Worm (Caenorhabditis elegans) whole organism, L1 larva: Measurements from ENCODE around the gene str-39.

ENCODE experiments used
- C34B4.2 ChIP-seq: sonication (generic microtip); optimal IDR thresholded peaks from 2 replicates; lab custom pipeline; 2017; ENCODE audit warnings: mild to moderate bottlenecking, missing genetic modification characterization, missing compliant biosample characterization
- dsc-1 ChIP-seq: sonication (generic microtip); optimal IDR thresholded peaks from 2 replicates; lab custom pipeline; 2016; ENCODE audit warnings: mild to moderate bottlenecking, missing genetic modification characterization, missing compliant biosample characterization
- fkh-10 ChIP-seq: sonication (generic microtip); optimal IDR thresholded peaks from 2 replicates; lab custom pipeline; 2017; ENCODE audit warnings: missing biosample characterization, missing genetic modification reagents, missing genetic modification characterization
- xbp-1 ChIP-seq: sonication (generic microtip); optimal IDR thresholded peaks from 2 replicates; lab custom pipeline; 2016; ENCODE audit warnings: missing genetic modification characterization, missing compliant biosample characterization

ce11 chrV:2876188-2876831 lies 3.4 kb downstream of the str-39 start:
- no peak for TF ChIP-seq xbp-1 (tag; lab: Kevin White, UChicago)
- TF ChIP-seq fkh-10 (GFP tag; lab: Kevin White, UChicago) = no peak
- TF ChIP-seq C34B4.2 (tag; lab: Kevin White, UChicago) = no peak
- no peak for TF ChIP-seq dsc-1 (tag; lab: Kevin White, UChicago)
